Worm (Caenorhabditis elegans): ENCODE results near the gene col-141.

col-141 gene

ce11 chrV:6784853-6785492 lies 44.5 kb upstream of the col-141 start, which contains the start of the genes spn-4 and spe-39:
Gene spn-4 (minus strand): TSS chrV:6784903.
Gene spe-39 (plus strand): TSS chrV:6785451.
- TF ChIP-seq pha-4 (tag; optimal IDR thresholded peaks at IDR 0.05), result no peak
- no peak for TF ChIP-seq drap-1 (GFP tag; optimal IDR thresholded peaks at IDR 0.05)
- no peak for TF ChIP-seq sem-2 (GFP tag; optimal IDR thresholded peaks at IDR 0.05)
- TF ChIP-seq ces-1 (GFP tag; optimal IDR thresholded peaks at IDR 0.05), result peak; percentile 79
- TF ChIP-seq lsy-2 (tag; optimal IDR thresholded peaks at IDR 0.05), result peak; percentile 49
- TF ChIP-seq nhr-76 (tag; optimal IDR thresholded peaks at IDR 0.05), result no peak
- TF ChIP-seq unc-120 (tag; optimal IDR thresholded peaks at IDR 0.05; ENCODE audit: poor library complexity, severe bottlenecking), result no peak
- TF ChIP-seq snpc-4 (tag; optimal IDR thresholded peaks at IDR 0.05), result no peak
- TF ChIP-seq nhr-2 (tag; optimal IDR thresholded peaks at IDR 0.05), result peak; percentile 29
- TF ChIP-seq sptf-1 (tag; optimal IDR thresholded peaks at IDR 0.05), result peak; percentile 69
- peak; percentile 6 for TF ChIP-seq elt-1 (tag; optimal IDR thresholded peaks at IDR 0.05; ENCODE audit: borderline replicate concordance, insufficient read depth)
- no peak for TF ChIP-seq mls-2 (tag; optimal IDR thresholded peaks at IDR 0.05)
- no peak for TF ChIP-seq cnd-1 (tag; optimal IDR thresholded peaks at IDR 0.05)
- peak; percentile 49 for TF ChIP-seq M03D4.4 (tag; optimal IDR thresholded peaks at IDR 0.05)
- TF ChIP-seq lin-13 (tag; optimal IDR thresholded peaks at IDR 0.05), result peak; percentile 44
- peak; percentile 15 for TF ChIP-seq ham-2 (GFP tag; optimal IDR thresholded peaks at IDR 0.05)
- TF ChIP-seq bed-3 (GFP tag; optimal IDR thresholded peaks at IDR 0.05), result no peak
- no peak for TF ChIP-seq unc-39 (tag; optimal IDR thresholded peaks at IDR 0.05)
- peak; percentile 48 for TF ChIP-seq mab-5 (tag; optimal IDR thresholded peaks at IDR 0.05)
- TF ChIP-seq nhr-237 (tag; optimal IDR thresholded peaks at IDR 0.05), result peak; percentile 47
- no peak for TF ChIP-seq nhr-28 (tag; optimal IDR thresholded peaks at IDR 0.05)
- peak; percentile 50 for TF ChIP-seq ztf-11 (tag; optimal IDR thresholded peaks at IDR 0.05)
- TF ChIP-seq blmp-1 (tag; optimal IDR thresholded peaks at IDR 0.05), result peak; percentile 30
- no peak for TF ChIP-seq lin-32 (GFP tag; optimal IDR thresholded peaks at IDR 0.05)
- TF ChIP-seq flh-1 (GFP tag; optimal IDR thresholded peaks at IDR 0.05), result no peak
- TF ChIP-seq ceh-43 (GFP tag; optimal IDR thresholded peaks at IDR 0.05), result no peak
- no peak for TF ChIP-seq zip-8 (tag; optimal IDR thresholded peaks at IDR 0.05)
- no peak for TF ChIP-seq elt-3 (tag; optimal IDR thresholded peaks at IDR 0.05)
- peak; percentile 69 for TF ChIP-seq mep-1 (tag; optimal IDR thresholded peaks at IDR 0.05)
- no peak for TF ChIP-seq tbx-8 (GFP tag; optimal IDR thresholded peaks at IDR 0.05)
- TF ChIP-seq ceh-83 (GFP tag; optimal IDR thresholded peaks at IDR 0.05), result no peak
- peak; percentile 13 for TF ChIP-seq ceh-39 (tag; optimal IDR thresholded peaks at IDR 0.05)
- TF ChIP-seq nhr-12 (tag; optimal IDR thresholded peaks at IDR 0.05), result peak; percentile 38
- TF ChIP-seq hlh-1 (tag; optimal IDR thresholded peaks at IDR 0.05), result peak; percentile 26
- TF ChIP-seq unc-62 (GFP tag; optimal IDR thresholded peaks at IDR 0.05), result no peak

DNA sequence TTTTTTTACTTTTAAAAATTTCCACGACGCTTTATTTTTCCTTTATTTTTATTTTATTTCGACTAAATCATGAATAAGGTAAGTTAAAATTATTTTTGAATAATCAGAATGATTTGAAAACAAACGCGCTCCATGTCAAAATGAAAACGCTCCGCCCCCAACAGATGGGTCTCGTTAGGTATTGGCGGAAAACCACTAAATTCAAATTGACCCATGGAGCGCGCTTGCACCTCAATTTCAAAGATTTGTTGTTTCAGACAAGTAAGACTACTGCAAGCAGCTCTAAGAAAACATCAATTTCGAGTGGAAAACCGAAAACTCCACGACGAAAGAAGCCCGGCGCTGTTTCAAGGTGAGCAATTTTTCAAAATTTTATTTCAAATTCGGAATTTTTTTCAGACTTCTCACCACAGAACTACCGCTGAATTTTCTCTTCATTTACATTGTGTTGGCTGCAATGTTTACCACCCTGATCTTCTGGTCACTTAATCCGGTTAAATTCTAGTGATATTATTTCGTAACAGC lies 41.5 kb upstream of the col-141 start, which contains the start of gene ZC404.2:
TSS of gene ZC404.2 (plus strand) at position 47 of the 525 bp plus-strand sequence.
- TF ChIP-seq mab-5 (tag; optimal IDR thresholded peaks at IDR 0.05) (no peak), nhr-76 (tag; optimal IDR thresholded peaks at IDR 0.05) (no peak), ham-2 (GFP tag; optimal IDR thresholded peaks at IDR 0.05) (no peak), lsy-2 (tag; optimal IDR thresholded peaks at IDR 0.05) (no peak), nhr-237 (tag; optimal IDR thresholded peaks at IDR 0.05) (no peak), unc-62 (GFP tag; optimal IDR thresholded peaks at IDR 0.05) (no peak), ceh-39 (tag; optimal IDR thresholded peaks at IDR 0.05) (no peak), ceh-83 (GFP tag; optimal IDR thresholded peaks at IDR 0.05) (no peak), cnd-1 (tag; optimal IDR thresholded peaks at IDR 0.05) (no peak), ceh-43 (GFP tag; optimal IDR thresholded peaks at IDR 0.05) (no peak), unc-39 (tag; optimal IDR thresholded peaks at IDR 0.05) (no peak), flh-1 (GFP tag; optimal IDR thresholded peaks at IDR 0.05) (no peak), snpc-4 (tag; optimal IDR thresholded peaks at IDR 0.05) (no peak), zip-8 (tag; optimal IDR thresholded peaks at IDR 0.05) (no peak), elt-1 (tag; optimal IDR thresholded peaks at IDR 0.05; ENCODE audit: borderline replicate concordance, insufficient read depth) (no peak), ces-1 (GFP tag; optimal IDR thresholded peaks at IDR 0.05) (no peak), bed-3 (GFP tag; optimal IDR thresholded peaks at IDR 0.05) (no peak)

- no peak for TF ChIP-seq bed-3 (GFP tag; optimal IDR thresholded peaks at IDR 0.05)
- TF ChIP-seq ces-1 (GFP tag; optimal IDR thresholded peaks at IDR 0.05), result no peak
- no peak for TF ChIP-seq nhr-12 (tag; optimal IDR thresholded peaks at IDR 0.05)
- no peak for TF ChIP-seq pha-4 (tag; optimal IDR thresholded peaks at IDR 0.05)
- TF ChIP-seq ztf-11 (tag; optimal IDR thresholded peaks at IDR 0.05), result no peak
- no peak for TF ChIP-seq lsy-2 (tag; optimal IDR thresholded peaks at IDR 0.05)
- no peak for TF ChIP-seq elt-3 (tag; optimal IDR thresholded peaks at IDR 0.05)
- no peak for TF ChIP-seq nhr-76 (tag; optimal IDR thresholded peaks at IDR 0.05)
- TF ChIP-seq tbx-8 (GFP tag; optimal IDR thresholded peaks at IDR 0.05), result no peak
These were observed 36.9 kb upstream of the col-141 start, which contains the start of gene gck-2 for ce11 chrV:6792565-6792964. Gene gck-2 (minus strand): TSS chrV:6792665.

Data from whole organism, mixed stage, embryonic.